Worm (Caenorhabditis elegans) whole organism, young adult: Measurements from ENCODE around the gene ccch-1.

Experiments
- B0019.2 ChIP-seq: fragments of 200-800 bp; sonication (Bioruptor generic); conservative IDR thresholded peaks from 2 replicates; pipeline ENCODE4 v1.3.6; 2022; ENCODE audit warnings: missing genetic modification reagents, missing genetic modification characterization, missing compliant biosample characterization
- D2030.7 ChIP-seq: fragments of 200-800 bp; sonication (Bioruptor generic); IDR thresholded peaks from 2 replicates; pipeline ENCODE4 v1.3.6; 2022; ENCODE audit warnings: missing genetic modification reagents, missing genetic modification characterization, missing compliant biosample characterization
- F33H1.4 ChIP-seq: fragments of 200-800 bp; sonication (Bioruptor generic); IDR thresholded peaks from 2 replicates; pipeline ENCODE4 v1.3.6; 2022; ENCODE audit warnings: missing genetic modification reagents, missing genetic modification characterization, missing compliant biosample characterization
- F52B5.7 ChIP-seq: sonication (generic microtip); optimal IDR thresholded peaks from 2 replicates; lab custom pipeline; 2016; ENCODE audit warnings: mild to moderate bottlenecking, missing genetic modification characterization, missing compliant biosample characterization
- F55B11.4 ChIP-seq: sonication (generic microtip); optimal IDR thresholded peaks from 2 replicates; lab custom pipeline; 2016; ENCODE audit warnings: missing compliant biosample characterization, missing genetic modification characterization, borderline replicate concordance; ENCODE audit not compliant: insufficient read depth
- F57A8.1 ChIP-seq: fragments of 200-800 bp; sonication (Bioruptor generic); optimal IDR thresholded peaks from 2 replicates; lab custom pipeline; 2018; ENCODE audit warnings: mild to moderate bottlenecking, missing genetic modification characterization, moderate library complexity, missing compliant biosample characterization
- F57C9.4 ChIP-seq: sonication (generic microtip); optimal IDR thresholded peaks from 2 replicates; lab custom pipeline; 2017; ENCODE audit warnings: mild to moderate bottlenecking, missing genetic modification characterization, missing compliant biosample characterization
- K11D2.4 ChIP-seq: fragments of 200-800 bp; sonication (Bioruptor generic); IDR thresholded peaks from 2 replicates; pipeline ENCODE4 v1.3.6; 2022; ENCODE audit warnings: missing genetic modification reagents, missing genetic modification characterization, missing compliant biosample characterization
- T07F8.4 ChIP-seq: sonication (generic microtip); optimal IDR thresholded peaks from 2 replicates; lab custom pipeline; 2016; ENCODE audit warnings: mild to moderate bottlenecking, missing genetic modification characterization, moderate library complexity, missing compliant biosample characterization
- Y53G8AR.9 ChIP-seq: fragments of 200-800 bp; sonication (Bioruptor generic); conservative IDR thresholded peaks from 2 replicates; pipeline ENCODE4 v1.3.6; 2022; ENCODE audit warnings: missing genetic modification reagents, missing genetic modification characterization, missing compliant biosample characterization
- Y56A3A.18 ChIP-seq: fragments of 200-800 bp; sonication (Bioruptor generic); IDR thresholded peaks from 2 replicates; pipeline ENCODE4 v1.3.6; 2022; ENCODE audit warnings: missing genetic modification reagents, missing genetic modification characterization, missing compliant biosample characterization
- Y67H2A.10 ChIP-seq: fragments of 200-800 bp; sonication (Bioruptor generic); conservative IDR thresholded peaks from 2 replicates; pipeline ENCODE4 v1.3.6; 2022; ENCODE audit warnings: missing genetic modification reagents, missing genetic modification characterization, missing compliant biosample characterization
- Y95B8A.8 ChIP-seq: fragments of 200-800 bp; sonication (Bioruptor generic); IDR thresholded peaks from 2 replicates; pipeline ENCODE4 v1.3.6; 2022; ENCODE audit warnings: missing genetic modification reagents, missing genetic modification characterization, missing compliant biosample characterization
- atf-7 ChIP-seq: sonication (generic microtip); optimal IDR thresholded peaks from 2 replicates; lab custom pipeline; 2017; ENCODE audit warnings: mild to moderate bottlenecking, missing genetic modification characterization, missing compliant biosample characterization
- attf-6 ChIP-seq: fragments of 200-800 bp; sonication (Bioruptor generic); IDR thresholded peaks from 2 replicates; pipeline ENCODE4 v1.3.6; 2022; ENCODE audit warnings: missing genetic modification reagents, missing genetic modification characterization, missing compliant biosample characterization
- bed-1 ChIP-seq: fragments of 200-800 bp; sonication (Bioruptor generic); IDR thresholded peaks from 2 replicates; pipeline ENCODE4 v1.3.6; 2022; ENCODE audit warnings: missing genetic modification reagents, missing genetic modification characterization, missing compliant biosample characterization
- bed-2 ChIP-seq: fragments of 200-800 bp; sonication (Bioruptor generic); IDR thresholded peaks from 2 replicates; pipeline ENCODE4 v1.3.6; 2022; ENCODE audit warnings: missing genetic modification reagents, missing genetic modification characterization, missing compliant biosample characterization
- ccch-3 ChIP-seq: fragments of 200-800 bp; sonication (Bioruptor generic); optimal IDR thresholded peaks from 2 replicates; lab custom pipeline; 2018; ENCODE audit warnings: mild to moderate bottlenecking, missing genetic modification characterization, missing compliant biosample characterization
- ceh-27 ChIP-seq: fragments of 200-800 bp; sonication (Bioruptor generic); optimal IDR thresholded peaks from 2 replicates; lab custom pipeline; 2018; ENCODE audit warnings: mild to moderate bottlenecking, missing genetic modification characterization, moderate library complexity, missing compliant biosample characterization
- ceh-40 ChIP-seq: fragments of 200-800 bp; sonication (Bioruptor generic); IDR thresholded peaks from 2 replicates; pipeline ENCODE4 v1.3.6; 2022; ENCODE audit warnings: missing genetic modification characterization, missing compliant biosample characterization
- ceh-79 ChIP-seq: sonication (generic microtip); optimal IDR thresholded peaks from 2 replicates; lab custom pipeline; 2017; ENCODE audit warnings: mild to moderate bottlenecking, missing genetic modification characterization, missing compliant biosample characterization
- ceh-91 ChIP-seq: fragments of 200-800 bp; sonication (Bioruptor generic); IDR thresholded peaks from 2 replicates; pipeline ENCODE4 v1.3.6; 2022; ENCODE audit warnings: missing genetic modification reagents, missing genetic modification characterization, missing compliant biosample characterization
- dox-1 ChIP-seq: fragments of 200-800 bp; sonication (Bioruptor generic); IDR thresholded peaks from 2 replicates; pipeline ENCODE4 v1.3.6; 2022; ENCODE audit warnings: missing genetic modification reagents, missing genetic modification characterization, missing compliant biosample characterization
- dpl-1 ChIP-seq: fragments of 150-350 bp; optimal IDR thresholded peaks from 2 replicates; lab custom pipeline; 2014; ENCODE audit warnings: missing biosample characterization, missing genetic modification reagents, missing genetic modification characterization
- egl-18 ChIP-seq: fragments of 200-800 bp; sonication (Bioruptor generic); IDR thresholded peaks from 2 replicates; pipeline ENCODE4 v1.3.6; 2022; ENCODE audit warnings: missing genetic modification reagents, missing genetic modification characterization, missing compliant biosample characterization
- ekl-4 ChIP-seq: fragments of 200-800 bp; sonication (Bioruptor generic); IDR thresholded peaks from 2 replicates; pipeline ENCODE4 v1.3.6; 2022; ENCODE audit warnings: missing genetic modification reagents, missing genetic modification characterization, missing compliant biosample characterization
- fkh-3 ChIP-seq: sonication (generic microtip); optimal IDR thresholded peaks from 2 replicates; lab custom pipeline; 2016; ENCODE audit warnings: mild to moderate bottlenecking, missing genetic modification characterization, missing compliant biosample characterization
- gei-17 ChIP-seq: fragments of 200-800 bp; sonication (Bioruptor generic); optimal IDR thresholded peaks from 2 replicates; lab custom pipeline; 2018; ENCODE audit warnings: mild to moderate bottlenecking, missing genetic modification characterization, missing compliant biosample characterization
- him-1 ChIP-seq: sonication (generic microtip); optimal IDR thresholded peaks from 2 replicates; lab custom pipeline; 2016; ENCODE audit warnings: missing genotype, missing genetic modification reagents, missing genetic modification characterization, missing compliant biosample characterization
- hlh-12 ChIP-seq: sonication (generic microtip); optimal IDR thresholded peaks from 2 replicates; lab custom pipeline; 2016; ENCODE audit warnings: missing genetic modification characterization, missing compliant biosample characterization
- hsf-1 ChIP-seq: fragments of 200-800 bp; sonication (Bioruptor generic); IDR thresholded peaks from 2 replicates; pipeline ENCODE4 v1.3.6; 2022; ENCODE audit warnings: missing genetic modification reagents, missing genetic modification characterization, missing compliant biosample characterization
- lag-1 ChIP-seq: fragments of 200-800 bp; sonication (Bioruptor generic); IDR thresholded peaks from 2 replicates; pipeline ENCODE4 v1.3.6; 2022; ENCODE audit warnings: missing genetic modification reagents, missing genetic modification characterization, missing compliant biosample characterization
- let-607 ChIP-seq, 2 experiments: fragments of 200-800 bp in 1 of 2; sonication (Bioruptor generic) in 1 of 2; sonication (generic microtip) in 1 of 2; optimal IDR thresholded peaks; 2 replicates each; lab custom pipeline; 2016 to 2018; ENCODE audit warnings: mild to moderate bottlenecking in 2 of 2, missing compliant biosample characterization in 2 of 2, missing genetic modification characterization in 2 of 2, moderate library complexity in 2 of 2, missing genotype in 1 of 2
- lin-40 ChIP-seq: sonication (generic microtip); optimal IDR thresholded peaks from 2 replicates; lab custom pipeline; 2016; ENCODE audit warnings: missing genetic modification characterization, mild to moderate bottlenecking, missing compliant biosample characterization, missing genotype, missing genetic modification reagents
- lir-1 ChIP-seq: fragments of 200-800 bp; sonication (Bioruptor generic); conservative IDR thresholded peaks from 2 replicates; pipeline ENCODE4 v1.3.6; 2022; ENCODE audit warnings: missing genetic modification reagents, missing genetic modification characterization, missing compliant biosample characterization
- madf-10 ChIP-seq: sonication (generic microtip); optimal IDR thresholded peaks from 2 replicates; lab custom pipeline; 2016; ENCODE audit warnings: mild to moderate bottlenecking, missing genetic modification characterization, missing compliant biosample characterization
- madf-3 ChIP-seq: fragments of 200-800 bp; sonication (Bioruptor generic); IDR thresholded peaks from 2 replicates; pipeline ENCODE4 v1.3.6; 2022; ENCODE audit warnings: missing genetic modification reagents, missing genetic modification characterization, missing compliant biosample characterization
- nhr-27 ChIP-seq: fragments of 200-800 bp; sonication (Bioruptor generic); optimal IDR thresholded peaks from 2 replicates; lab custom pipeline; 2018; ENCODE audit warnings: mild to moderate bottlenecking, missing genetic modification characterization, moderate library complexity, missing compliant biosample characterization
- nhr-80 ChIP-seq: sonication (generic microtip); optimal IDR thresholded peaks from 2 replicates; lab custom pipeline; 2016; ENCODE audit warnings: missing genetic modification characterization, missing compliant biosample characterization
- rcor-1 ChIP-seq: fragments of 200-800 bp; sonication (Bioruptor generic); IDR thresholded peaks from 2 replicates; pipeline ENCODE4 v1.3.6; 2022; ENCODE audit warnings: missing genetic modification reagents, missing genetic modification characterization, missing compliant biosample characterization
- sdz-38 ChIP-seq: sonication (generic microtip); optimal IDR thresholded peaks from 2 replicates; lab custom pipeline; 2016; ENCODE audit warnings: missing genotype, missing genetic modification characterization, missing compliant biosample characterization
- snpc-1.3 ChIP-seq: sonication (generic microtip); optimal IDR thresholded peaks from 2 replicates; lab custom pipeline; 2017; ENCODE audit warnings: missing genetic modification characterization, mild to moderate bottlenecking, missing compliant biosample characterization, antibody characterized with exemption, moderate library complexity, missing genotype, missing genetic modification reagents; ENCODE audit not compliant: insufficient read depth
- somi-1 ChIP-seq: fragments of 200-800 bp; sonication (Bioruptor generic); optimal IDR thresholded peaks from 2 replicates; lab custom pipeline; 2018; ENCODE audit warnings: mild to moderate bottlenecking, missing genetic modification characterization, missing compliant biosample characterization
- ztf-22 ChIP-seq: fragments of 200-800 bp; sonication (Bioruptor generic); optimal IDR thresholded peaks from 2 replicates; lab custom pipeline; 2018; ENCODE audit warnings: mild to moderate bottlenecking, missing genetic modification characterization, moderate library complexity, missing compliant biosample characterization
- ztf-25 ChIP-seq: fragments of 200-800 bp; sonication (Bioruptor generic); IDR thresholded peaks from 2 replicates; pipeline ENCODE4 v1.3.6; 2022; ENCODE audit warnings: missing genetic modification reagents, missing genetic modification characterization, missing compliant biosample characterization
- ztf-26 ChIP-seq: sonication (generic microtip); optimal IDR thresholded peaks from 2 replicates; lab custom pipeline; 2017; ENCODE audit warnings: missing genetic modification characterization, missing compliant biosample characterization
- ztf-3 ChIP-seq: fragments of 200-800 bp; sonication (Bioruptor generic); optimal IDR thresholded peaks from 2 replicates; lab custom pipeline; 2018; ENCODE audit warnings: mild to moderate bottlenecking, missing genetic modification characterization, missing compliant biosample characterization

ccch-1 gene

ce11 chrV:11536667-11537066, 9.0 kb downstream of the ccch-1 start:
- TF ChIP-seq lin-40 (tag; lab: Kevin White, UChicago), result no peak
- TF ChIP-seq ceh-40, result no peak
- TF ChIP-seq K11D2.4 (GFP tag; lab: Robert Waterston, UW), result no peak
- no peak for TF ChIP-seq rcor-1
- TF ChIP-seq lag-1 (GFP tag; lab: Robert Waterston, UW), result no peak
- TF ChIP-seq gei-17 (GFP tag; lab: Kevin White, UChicago), result no peak
- TF ChIP-seq ztf-26, result no peak
- no peak for TF ChIP-seq ceh-27
- no peak for TF ChIP-seq ztf-22 (GFP tag; lab: Kevin White, UChicago)
- no peak for TF ChIP-seq ekl-4 (GFP tag; lab: Robert Waterston, UW)
- no peak for TF ChIP-seq attf-6 (GFP tag; lab: Robert Waterston, UW)
- no peak for TF ChIP-seq atf-7 (tag; lab: Kevin White, UChicago)

DNA sequence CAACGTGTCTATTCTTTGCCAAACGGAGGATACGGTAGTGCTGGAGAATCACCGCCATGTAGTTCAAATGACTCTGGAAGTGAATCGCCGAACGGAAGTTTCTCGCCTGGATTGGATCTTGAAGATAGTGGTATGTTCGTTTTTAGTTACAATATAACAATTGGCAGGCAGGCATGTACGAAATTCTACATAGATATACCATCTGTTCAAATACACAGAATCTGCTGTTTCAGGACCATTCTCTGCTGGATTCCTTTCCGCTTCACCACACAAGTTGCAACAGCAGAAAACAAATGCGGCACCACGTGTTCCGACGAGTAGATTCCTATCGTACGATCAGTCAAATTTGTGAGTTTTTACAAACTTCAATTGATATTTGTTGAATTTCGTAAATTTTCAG, 11.9 kb downstream of the ccch-1 start:
- no peak for TF ChIP-seq lag-1 (GFP tag; lab: Robert Waterston, UW)
- TF ChIP-seq Y67H2A.10, result no peak
- TF ChIP-seq lir-1 (GFP tag; lab: Robert Waterston, UW), result no peak
- no peak for TF ChIP-seq D2030.7 (GFP tag; lab: Robert Waterston, UW)
- TF ChIP-seq somi-1, result no peak
- no peak for TF ChIP-seq ceh-27
- no peak for TF ChIP-seq bed-1 (GFP tag; lab: Robert Waterston, UW)
- TF ChIP-seq nhr-27, result no peak
- TF ChIP-seq madf-10 (tag; lab: Kevin White, UChicago), result no peak
- TF ChIP-seq T07F8.4 (tag; lab: Kevin White, UChicago), result no peak
- no peak for TF ChIP-seq nhr-80
- TF ChIP-seq dox-1 (GFP tag; lab: Robert Waterston, UW), result no peak
- no peak for TF ChIP-seq F55B11.4 (tag; lab: Kevin White, UChicago)
- TF ChIP-seq gei-17 (GFP tag; lab: Kevin White, UChicago), result no peak
- no peak for TF ChIP-seq F57C9.4 (tag; lab: Kevin White, UChicago)
- no peak for TF ChIP-seq egl-18
- TF ChIP-seq sdz-38 (tag; lab: Kevin White, UChicago), result no peak

DNA sequence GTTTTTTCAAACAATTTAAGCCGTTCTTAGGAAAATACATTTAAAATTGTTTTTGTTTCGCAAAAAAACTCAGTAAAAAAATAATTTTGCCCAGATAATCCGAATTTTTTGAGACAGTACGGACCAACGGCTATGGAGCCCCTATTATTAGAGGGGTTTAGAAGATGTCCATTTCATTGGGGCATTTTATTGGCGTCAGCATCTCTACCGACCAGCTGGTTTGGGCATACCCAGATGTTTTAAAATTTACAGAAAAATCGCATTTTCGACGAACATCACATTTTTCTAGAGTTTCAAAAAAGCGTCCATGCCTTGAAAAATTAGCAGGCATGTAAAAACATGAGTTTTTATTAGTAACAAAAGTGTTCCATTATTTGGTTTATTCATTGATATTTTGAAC, 13.7 kb downstream of the ccch-1 start:
- TF ChIP-seq ztf-25 (GFP tag; lab: Robert Waterston, UW) (peak; percentile 67; the same call in 1 of the 2 replicates), ceh-91 (GFP tag; lab: Robert Waterston, UW) (no peak), fkh-3 (no peak), K11D2.4 (GFP tag; lab: Robert Waterston, UW) (peak; percentile 43; the same call in 1 of the 2 replicates), F33H1.4 (no peak), him-1 (tag; lab: Kevin White, UChicago) (no peak), madf-3 (0 out of 2 replicates have a peak, but pooled peaks have one; percentile 38), F57A8.1 (GFP tag; lab: Kevin White, UChicago) (no peak), bed-1 (GFP tag; lab: Robert Waterston, UW) (0 out of 2 replicates have a peak, but pooled peaks have one; percentile 46), rcor-1 (no peak), ceh-79 (tag; lab: Kevin White, UChicago) (peak; percentile 6), Y95B8A.8 (GFP tag; lab: Robert Waterston, UW) (no peak), bed-2 (GFP tag; lab: Robert Waterston, UW) (no peak), F52B5.7 (tag; lab: Kevin White, UChicago) (peak; percentile 76), let-607 (tag; optimal IDR thresholded peaks at IDR 0.05; lab: Kevin White, UChicago) (peak in 1 of 2 experiments; percentile 20), Y53G8AR.9 (GFP tag; lab: Robert Waterston, UW) (0 out of 2 replicates have a peak, but pooled peaks have one; percentile 21), dpl-1 (GFP tag; lab: Kevin White, UChicago) (no peak), T07F8.4 (tag; lab: Kevin White, UChicago) (no peak), B0019.2 (GFP tag; lab: Robert Waterston, UW) (no peak), gei-17 (GFP tag; lab: Kevin White, UChicago) (peak; percentile 3), Y56A3A.18 (GFP tag; lab: Robert Waterston, UW) (no peak), hsf-1 (GFP tag; lab: Robert Waterston, UW) (no peak), ztf-3 (GFP tag; lab: Kevin White, UChicago) (no peak), hlh-12 (tag; lab: Kevin White, UChicago) (no peak), snpc-1.3 (tag; lab: Kevin White, UChicago) (no peak), ccch-3 (GFP tag; lab: Kevin White, UChicago) (no peak)
